Worm (Caenorhabditis elegans) whole organism, L2 larva: ENCODE results near the gene tbc-7.
A peak's percentile ranks its signal among the peaks of the same experiment; 100 is the strongest.

Experiments used
- C34F6.9 ChIP-seq: fragments of 150-350 bp; optimal IDR thresholded peaks from 2 replicates; lab custom pipeline; 2014; ENCODE audit warnings: missing biosample characterization, missing genetic modification characterization
- F13H6.1 ChIP-seq: sonication (generic microtip); optimal IDR thresholded peaks from 2 replicates; lab custom pipeline; 2016; ENCODE audit warnings: missing genetic modification characterization, missing compliant biosample characterization
- R02D3.7 ChIP-seq: fragments of 150-350 bp; optimal IDR thresholded peaks from 2 replicates; lab custom pipeline; 2014; ENCODE audit warnings: missing biosample characterization, missing genetic modification characterization
- Y55F3AM.14 ChIP-seq: fragments of 200-800 bp; sonication (Bioruptor generic); optimal IDR thresholded peaks from 2 replicates; lab custom pipeline; 2018; ENCODE audit warnings: mild to moderate bottlenecking, missing genetic modification characterization, missing compliant biosample characterization
- ZK546.5 ChIP-seq: sonication (generic microtip); optimal IDR thresholded peaks from 2 replicates; lab custom pipeline; 2017; ENCODE audit warnings: missing biosample characterization, missing genetic modification characterization
- alr-1 ChIP-seq: fragments of 150-350 bp; optimal IDR thresholded peaks from 2 replicates; lab custom pipeline; 2014; ENCODE audit warnings: missing biosample characterization, missing genetic modification characterization
- aly-2 ChIP-seq: fragments of 150-350 bp; optimal IDR thresholded peaks from 2 replicates; lab custom pipeline; 2014; ENCODE audit warnings: missing biosample characterization, missing genetic modification characterization
- ama-1 ChIP-seq: fragments of 150-350 bp; optimal IDR thresholded peaks from 2 replicates; lab custom pipeline; 2018; ENCODE audit warnings: inconsistent platforms
- blmp-1 ChIP-seq: sonication (generic microtip); optimal IDR thresholded peaks from 2 replicates; lab custom pipeline; 2017; ENCODE audit warnings: missing genetic modification characterization, mild to moderate bottlenecking, missing compliant biosample characterization, antibody characterized with exemption, moderate library complexity; ENCODE audit not compliant: insufficient read depth
- ceh-82 ChIP-seq: fragments of 150-350 bp; optimal IDR thresholded peaks from 2 replicates; lab custom pipeline; 2014; ENCODE audit warnings: missing biosample characterization, missing genetic modification characterization
- crh-2 ChIP-seq: sonication (generic microtip); optimal IDR thresholded peaks from 2 replicates; lab custom pipeline; 2017; ENCODE audit warnings: missing biosample characterization, missing genetic modification characterization
- dmd-4 ChIP-seq: sonication (generic microtip); optimal IDR thresholded peaks from 2 replicates; lab custom pipeline; 2017; ENCODE audit warnings: missing biosample characterization, missing genetic modification characterization
- egl-27 ChIP-seq: sonication (generic microtip); optimal IDR thresholded peaks from 3 replicates; lab custom pipeline; 2017; ENCODE audit warnings: missing biosample characterization, missing genetic modification reagents, missing genetic modification characterization
- elt-3 ChIP-seq: sonication (generic microtip); optimal IDR thresholded peaks from 2 replicates; lab custom pipeline; 2017; ENCODE audit warnings: missing biosample characterization, missing genetic modification characterization
- gmeb-1 ChIP-seq: fragments of 150-350 bp; optimal IDR thresholded peaks from 2 replicates; lab custom pipeline; 2014; ENCODE audit warnings: missing biosample characterization, missing genetic modification characterization
- lin-11 ChIP-seq: fragments of 150-350 bp; sonication (generic microtip); optimal IDR thresholded peaks from 2 replicates; lab custom pipeline; 2014; ENCODE audit warnings: missing biosample characterization, missing genetic modification characterization, inconsistent platforms, mixed read lengths
- lin-13 ChIP-seq: fragments of 150-350 bp; optimal IDR thresholded peaks from 2 replicates; lab custom pipeline; 2014; ENCODE audit warnings: missing biosample characterization, missing genetic modification reagents, missing genetic modification characterization
- lin-39 ChIP-seq: fragments of 150-350 bp; optimal IDR thresholded peaks from 2 replicates; lab custom pipeline; 2014; ENCODE audit warnings: missing biosample characterization, missing genetic modification reagents, missing genetic modification characterization
- lsy-2 ChIP-seq, 2 experiments: fragments of 150-350 bp in 1 of 2; sonication (generic microtip) in 1 of 2; optimal IDR thresholded peaks; 2 replicates each; lab custom pipeline; 2014 to 2017; ENCODE audit warnings: missing biosample characterization in 2 of 2, missing genetic modification characterization in 2 of 2
- mab-5 ChIP-seq: fragments of 150-350 bp; optimal IDR thresholded peaks from 2 replicates; lab custom pipeline; 2014; ENCODE audit warnings: missing biosample characterization, missing genetic modification characterization
- mbf-1 ChIP-seq: sonication (generic microtip); optimal IDR thresholded peaks from 2 replicates; lab custom pipeline; 2017; ENCODE audit warnings: missing biosample characterization, missing genetic modification characterization
- nhr-10 ChIP-seq: sonication (generic microtip); optimal IDR thresholded peaks from 2 replicates; lab custom pipeline; 2017; ENCODE audit warnings: missing biosample characterization, missing genetic modification characterization
- nhr-11 ChIP-seq: fragments of 150-350 bp; optimal IDR thresholded peaks from 2 replicates; lab custom pipeline; 2014; ENCODE audit warnings: missing biosample characterization, missing genetic modification characterization
- nhr-12 ChIP-seq: fragments of 150-350 bp; optimal IDR thresholded peaks from 2 replicates; lab custom pipeline; 2014; ENCODE audit warnings: missing biosample characterization, missing genetic modification characterization
- nhr-23 ChIP-seq: fragments of 150-350 bp; optimal IDR thresholded peaks from 2 replicates; lab custom pipeline; 2014; ENCODE audit warnings: missing biosample characterization, missing genetic modification reagents, missing genetic modification characterization
- nhr-237 ChIP-seq: fragments of 150-350 bp; optimal IDR thresholded peaks from 2 replicates; lab custom pipeline; 2014; ENCODE audit warnings: missing biosample characterization, missing genetic modification characterization
- nhr-25 ChIP-seq: fragments of 150-350 bp; sonication (generic microtip); optimal IDR thresholded peaks from 3 replicates; lab custom pipeline; 2014; ENCODE audit warnings: missing biosample characterization, missing genetic modification characterization
- nhr-6 ChIP-seq: fragments of 150-350 bp; optimal IDR thresholded peaks from 2 replicates; lab custom pipeline; 2014; ENCODE audit warnings: missing biosample characterization, missing genetic modification characterization
- nhr-77 ChIP-seq: fragments of 150-350 bp; optimal IDR thresholded peaks from 2 replicates; lab custom pipeline; 2014; ENCODE audit warnings: missing biosample characterization, missing genetic modification characterization
- skn-1 ChIP-seq: sonication (generic microtip); optimal IDR thresholded peaks from 2 replicates; lab custom pipeline; 2017; ENCODE audit warnings: missing biosample characterization, missing genetic modification characterization
- sma-3 ChIP-seq: sonication (generic microtip); optimal IDR thresholded peaks from 2 replicates; lab custom pipeline; 2016; ENCODE audit warnings: missing genetic modification reagents, missing genetic modification characterization, missing compliant biosample characterization
- sma-9 ChIP-seq, 2 experiments: fragments of 150-350 bp in 1 of 2; sonication (generic microtip) in 1 of 2; optimal IDR thresholded peaks; 2 replicates each; lab custom pipeline; 2014 to 2016; ENCODE audit warnings: missing genetic modification characterization in 2 of 2, mild to moderate bottlenecking in 1 of 2, missing biosample characterization in 1 of 2, missing compliant biosample characterization in 1 of 2, missing genetic modification reagents in 1 of 2, moderate library complexity in 1 of 2
- unc-39 ChIP-seq: fragments of 150-350 bp; optimal IDR thresholded peaks from 2 replicates; lab custom pipeline; 2014; ENCODE audit warnings: missing biosample characterization, missing genetic modification characterization
- unc-55 ChIP-seq: fragments of 150-350 bp; sonication (generic microtip); optimal IDR thresholded peaks from 3 replicates; lab custom pipeline; 2014; ENCODE audit warnings: missing biosample characterization, missing genetic modification reagents, missing genetic modification characterization
- unc-62 ChIP-seq: fragments of 150-350 bp; optimal IDR thresholded peaks from 2 replicates; lab custom pipeline; 2014; ENCODE audit warnings: missing biosample characterization, missing genetic modification reagents, missing genetic modification characterization
- zag-1 ChIP-seq: fragments of 150-350 bp; optimal IDR thresholded peaks from 2 replicates; lab custom pipeline; 2014; ENCODE audit warnings: missing biosample characterization, missing genetic modification characterization
- ztf-1 ChIP-seq: fragments of 200-800 bp; sonication (Bioruptor generic); conservative IDR thresholded peaks from 2 replicates; pipeline ENCODE4 v1.3.6; 2022; ENCODE audit warnings: missing genetic modification characterization, missing compliant biosample characterization
- ztf-11 ChIP-seq: sonication (generic microtip); optimal IDR thresholded peaks from 2 replicates; lab custom pipeline; 2017; ENCODE audit warnings: missing biosample characterization, missing genetic modification characterization
- ztf-4 ChIP-seq: fragments of 150-350 bp; optimal IDR thresholded peaks from 2 replicates; lab custom pipeline; 2014; ENCODE audit warnings: missing biosample characterization, missing genetic modification characterization

The tbc-7 gene

ce11 chrX:5165037-5165436 is 31.0 kb downstream of the tbc-7 start, which contains the start of gene mans-3 (continued):
- peak; percentile 48 for TF ChIP-seq nhr-77
- TF ChIP-seq nhr-23 = no peak
- TF ChIP-seq ztf-1 = no peak
- TF ChIP-seq ama-1 (lab: Kevin White, UChicago) = peak; percentile 5
- TF ChIP-seq mbf-1 = no peak
- TF ChIP-seq lin-11 (tag; lab: Kevin White, UChicago) = peak; percentile 71
- TF ChIP-seq Y55F3AM.14 (GFP tag; lab: Kevin White, UChicago) = peak; percentile 43
- peak; percentile 86 for TF ChIP-seq sma-3 (GFP tag; lab: Kevin White, UChicago)
- no peak for TF ChIP-seq nhr-237 (tag; lab: Kevin White, UChicago)
- peak; percentile 98 for TF ChIP-seq crh-2 (tag; lab: Kevin White, UChicago)
- TF ChIP-seq aly-2 (tag; lab: Kevin White, UChicago) = no peak
- TF ChIP-seq ztf-4 (tag; lab: Kevin White, UChicago) = peak; percentile 67
- TF ChIP-seq zag-1 (tag; lab: Kevin White, UChicago) = peak; percentile 81
- TF ChIP-seq egl-27 = peak; percentile 85
- TF ChIP-seq sma-9 (GFP tag; optimal IDR thresholded peaks at IDR 0.05; lab: Kevin White, UChicago) = peak; percentile 94
- no peak for TF ChIP-seq sma-9 (tag; optimal IDR thresholded peaks at IDR 0.05; lab: Kevin White, UChicago)
- TF ChIP-seq nhr-11 = no peak
- no peak for TF ChIP-seq unc-62 (GFP tag; lab: Kevin White, UChicago)
- no peak for TF ChIP-seq elt-3 (tag; lab: Kevin White, UChicago)

- TF ChIP-seq egl-27 (no peak), mab-5 (tag; lab: Kevin White, UChicago) (no peak), sma-9 (GFP tag; optimal IDR thresholded peaks at IDR 0.05; lab: Kevin White, UChicago) (no peak), sma-9 (tag; optimal IDR thresholded peaks at IDR 0.05; lab: Kevin White, UChicago) (no peak), dmd-4 (no peak), nhr-10 (tag; lab: Kevin White, UChicago) (no peak), ztf-4 (tag; lab: Kevin White, UChicago) (no peak)
- TF ChIP-seq, all 48 proteins: peak for 0
These were observed 34.7 kb downstream of the tbc-7 start for ce11 chrX:5168770-5169169.

- TF ChIP-seq C34F6.9 (tag; lab: Kevin White, UChicago) = no peak
- TF ChIP-seq mab-5 (tag; lab: Kevin White, UChicago) = no peak
- TF ChIP-seq crh-2 (tag; lab: Kevin White, UChicago) = no peak
- TF ChIP-seq F13H6.1 (tag; lab: Kevin White, UChicago) = no peak
- TF ChIP-seq nhr-12 (tag; lab: Kevin White, UChicago) = no peak
- TF ChIP-seq ZK546.5 (tag; lab: Kevin White, UChicago) = no peak
- TF ChIP-seq lin-13 (GFP tag; lab: Kevin White, UChicago) = no peak
- TF ChIP-seq unc-39 (tag; lab: Kevin White, UChicago) = no peak
- no peak for TF ChIP-seq sma-9 (GFP tag; optimal IDR thresholded peaks at IDR 0.05; lab: Kevin White, UChicago)
- TF ChIP-seq sma-9 (tag; optimal IDR thresholded peaks at IDR 0.05; lab: Kevin White, UChicago) = no peak
- no peak for TF ChIP-seq nhr-10 (tag; lab: Kevin White, UChicago)
- TF ChIP-seq lsy-2 (tag; optimal IDR thresholded peaks at IDR 0.05; lab: Kevin White, UChicago) = no peak
These were observed 37.0 kb downstream of the tbc-7 start, which contains the start of gene T03G11.10 for ce11 chrX:5171085-5171484. TSS of gene T03G11.10 (minus strand) at chrX:5171185.

- no peak for TF ChIP-seq lin-39 (tag; lab: Kevin White, UChicago)
- TF ChIP-seq nhr-11 = no peak
- TF ChIP-seq unc-55 (GFP tag; lab: Kevin White, UChicago) = no peak
These were observed 40.2 kb downstream of the tbc-7 start, which contains the start of gene zchc-1A for ce11 chrX:5174256-5174655. TSS of gene zchc-1A (plus strand) at chrX:5174369.

- no peak for TF ChIP-seq alr-1 (tag; lab: Kevin White, UChicago)
- no peak for TF ChIP-seq nhr-10 (tag; lab: Kevin White, UChicago)
- TF ChIP-seq dmd-4 = no peak
- no peak for TF ChIP-seq ztf-11
- no peak for TF ChIP-seq R02D3.7 (tag; lab: Kevin White, UChicago)
- TF ChIP-seq unc-62 (GFP tag; lab: Kevin White, UChicago) = no peak
- TF ChIP-seq crh-2 (tag; lab: Kevin White, UChicago) = no peak
- no peak for TF ChIP-seq nhr-25 (tag; lab: Kevin White, UChicago)
- TF ChIP-seq skn-1 (tag; lab: Kevin White, UChicago) = no peak
- TF ChIP-seq lsy-2 (tag; optimal IDR thresholded peaks at IDR 0.05; lab: Kevin White, UChicago) = no peak
- TF ChIP-seq ceh-82 = no peak
- TF ChIP-seq blmp-1 = no peak
- TF ChIP-seq gmeb-1 (tag; lab: Kevin White, UChicago) = no peak
- no peak for TF ChIP-seq nhr-12 (tag; lab: Kevin White, UChicago)
- TF ChIP-seq nhr-11 = no peak
- TF ChIP-seq nhr-6 (tag; lab: Kevin White, UChicago) = no peak
- TF ChIP-seq nhr-23 = no peak
- no peak for TF ChIP-seq unc-39 (tag; lab: Kevin White, UChicago)
- TF ChIP-seq lin-11 (tag; lab: Kevin White, UChicago) = no peak
These were observed 45.0 kb downstream of the tbc-7 start, which contains the start of gene metl-9 for ce11 chrX:5179050-5179449. TSS of gene metl-9 (minus strand) at chrX:5179150.
